Fruit fly (Drosophila melanogaster) whole organism, wandering third instar larva: ENCODE results near the gene Nak.
A peak's percentile ranks its signal among the peaks of the same experiment; 100 is the strongest.

Experiments
- Abd-B ChIP-seq: fragments of >200 bp; optimal IDR thresholded peaks from 2 replicates; lab custom pipeline; 2017; ENCODE audit warnings: missing biosample characterization, missing genetic modification characterization
- CG32264 ChIP-seq: fragments of 200-800 bp; sonication (Bioruptor generic); optimal IDR thresholded peaks from 2 replicates; lab custom pipeline; 2016; ENCODE audit warnings: missing biosample characterization, missing genetic modification characterization
- CG9705 ChIP-seq: fragments of 200-800 bp; sonication (Bioruptor generic); optimal IDR thresholded peaks from 2 replicates; lab custom pipeline; 2018; ENCODE audit warnings: missing biosample characterization, mild to moderate bottlenecking, missing genetic modification characterization
- CrebA ChIP-seq: fragments of 200-800 bp; sonication (Bioruptor generic); optimal IDR thresholded peaks from 2 replicates; lab custom pipeline; 2016; ENCODE audit warnings: missing biosample characterization, mild to moderate bottlenecking, missing genetic modification characterization, borderline replicate concordance
- Dfd ChIP-seq: fragments of >200 bp; optimal IDR thresholded peaks from 2 replicates; lab custom pipeline; 2017; ENCODE audit warnings: missing biosample characterization, missing genetic modification characterization
- Dif ChIP-seq: fragments of 200-275, 200-300 bp; sonication (Bioruptor generic); optimal IDR thresholded peaks from 2 replicates; lab custom pipeline; 2018; ENCODE audit warnings: missing biosample characterization, missing genetic modification characterization; ENCODE audit not compliant: partially characterized antibody
- GATAd ChIP-seq: sonication (Bioruptor generic); optimal IDR thresholded peaks from 2 replicates; lab custom pipeline; 2016; ENCODE audit warnings: missing biosample characterization, missing genetic modification characterization
- HLH106 ChIP-seq: fragments of 200-800 bp; optimal IDR thresholded peaks from 3 replicates; lab custom pipeline; 2019; ENCODE audit warnings: missing biosample characterization, mild to moderate bottlenecking, missing genetic modification characterization, moderate library complexity
- Hnf4 ChIP-seq: fragments of 200-800 bp; sonication (Bioruptor generic); optimal IDR thresholded peaks from 2 replicates; lab custom pipeline; 2016; ENCODE audit warnings: missing biosample characterization, mild to moderate bottlenecking, missing genetic modification characterization
- Hr78 ChIP-seq: fragments of >200 bp; optimal IDR thresholded peaks from 2 replicates; lab custom pipeline; 2017; ENCODE audit warnings: missing biosample characterization, missing genetic modification characterization
- Hr83 ChIP-seq: fragments of 200-300 bp; sonication (Bioruptor generic); optimal IDR thresholded peaks from 2 replicates; lab custom pipeline; 2016; ENCODE audit warnings: missing biosample characterization, mild to moderate bottlenecking, missing genetic modification characterization, moderate library complexity; ENCODE audit not compliant: poor library complexity, severe bottlenecking
- Jra ChIP-seq: sonication (Bioruptor generic); optimal IDR thresholded peaks from 2 replicates; lab custom pipeline; 2016; ENCODE audit warnings: missing biosample characterization, missing genetic modification characterization
- Mio ChIP-seq: sonication (Bioruptor generic); optimal IDR thresholded peaks from 2 replicates; lab custom pipeline; 2016; ENCODE audit warnings: missing biosample characterization, missing genetic modification characterization
- Myc ChIP-seq: fragments of >200 bp; optimal IDR thresholded peaks from 2 replicates; lab custom pipeline; 2017
- N ChIP-seq: fragments of >200 bp; optimal IDR thresholded peaks from 2 replicates; lab custom pipeline; 2018; ENCODE audit warnings: missing biosample characterization, missing external identifiers, missing genetic modification characterization
- OdsH ChIP-seq: fragments of 200-800 bp; sonication (Bioruptor generic); optimal IDR thresholded peaks from 2 replicates; lab custom pipeline; 2016; ENCODE audit warnings: missing biosample characterization, mild to moderate bottlenecking, missing genetic modification characterization
- Rel ChIP-seq, 2 experiments: fragments of 200-800 bp; sonication (Bioruptor generic) in 1 of 2; optimal IDR thresholded peaks; 2 replicates in 1 of 2; 3 replicates in 1 of 2; lab custom pipeline; 2016 to 2019; ENCODE audit warnings: mild to moderate bottlenecking in 2 of 2, missing biosample characterization in 2 of 2, missing genetic modification characterization in 2 of 2, moderate library complexity in 1 of 2
- Sp1 ChIP-seq: fragments of 200-800 bp; sonication (Bioruptor generic); optimal IDR thresholded peaks from 3 replicates; lab custom pipeline; 2019; ENCODE audit warnings: missing biosample characterization, mild to moderate bottlenecking, missing genetic modification characterization, moderate library complexity
- Vsx2 ChIP-seq: fragments of 200-300, 225-300 bp; sonication (Bioruptor generic); optimal IDR thresholded peaks from 2 replicates; lab custom pipeline; 2018; ENCODE audit warnings: missing biosample characterization, missing genetic modification characterization; ENCODE audit not compliant: partially characterized antibody
- br ChIP-seq: fragments of 200-800 bp; sonication (Bioruptor generic); optimal IDR thresholded peaks from 2 replicates; lab custom pipeline; 2016; ENCODE audit warnings: missing biosample characterization, missing genetic modification characterization
- brk ChIP-seq: fragments of 200-800 bp; sonication (Bioruptor generic); optimal IDR thresholded peaks from 2 replicates; lab custom pipeline; 2016; ENCODE audit warnings: missing biosample characterization, mild to moderate bottlenecking, missing genetic modification characterization
- dl ChIP-seq, 2 experiments: fragments of 175-275, 200-275 bp in 1 of 2; fragments of 200-275 bp in 1 of 2; sonication (Bioruptor generic); optimal IDR thresholded peaks; lab custom pipeline; 2018; ENCODE audit warnings: mild to moderate bottlenecking in 2 of 2, missing biosample characterization in 2 of 2, missing genetic modification characterization in 2 of 2, moderate library complexity in 2 of 2; ENCODE audit not compliant: partially characterized antibody in 2 of 2, insufficient read depth in 1 of 2
- dmrt93B ChIP-seq: fragments of 200-800 bp; sonication (Bioruptor generic); optimal IDR thresholded peaks from 2 replicates; lab custom pipeline; 2018; ENCODE audit warnings: missing biosample characterization, mild to moderate bottlenecking, missing genetic modification characterization
- dsf ChIP-seq: sonication (Bioruptor generic); optimal IDR thresholded peaks from 2 replicates; lab custom pipeline; 2016; ENCODE audit warnings: missing biosample characterization, missing genetic modification characterization, borderline replicate concordance
- ey ChIP-seq: fragments of 200-800 bp; sonication (Bioruptor generic); optimal IDR thresholded peaks from 2 replicates; lab custom pipeline; 2016; ENCODE audit warnings: missing biosample characterization, missing genetic modification characterization
- foxo ChIP-seq, 2 experiments: fragments of 200-800 bp; sonication (Bioruptor generic); optimal IDR thresholded peaks; 2 replicates in 1 of 2; 3 replicates in 1 of 2; lab custom pipeline; 2016 to 2017; ENCODE audit warnings: missing biosample characterization in 2 of 2, missing genetic modification characterization in 2 of 2
- fru ChIP-seq: fragments of 200-800 bp; sonication (Bioruptor generic); optimal IDR thresholded peaks from 3 replicates; lab custom pipeline; 2016; ENCODE audit warnings: missing biosample characterization, mild to moderate bottlenecking, missing genetic modification characterization
- h ChIP-seq: fragments of 200-800 bp; sonication (Bioruptor generic); optimal IDR thresholded peaks from 3 replicates; lab custom pipeline; 2016; ENCODE audit warnings: missing biosample characterization, mild to moderate bottlenecking, missing genetic modification characterization
- jim ChIP-seq: fragments of 175-275, 200-325 bp; sonication (Bioruptor generic); optimal IDR thresholded peaks from 2 replicates; lab custom pipeline; 2016; ENCODE audit warnings: missing biosample characterization, mild to moderate bottlenecking, missing genetic modification characterization
- lola ChIP-seq: fragments of >200 bp; optimal IDR thresholded peaks from 2 replicates; lab custom pipeline; 2017; ENCODE audit warnings: missing biosample characterization, missing genetic modification characterization
- pan ChIP-seq: fragments of >200 bp; optimal IDR thresholded peaks from 2 replicates; lab custom pipeline; 2017
- psq ChIP-seq: fragments of 200-800 bp; sonication (Bioruptor generic); optimal IDR thresholded peaks from 3 replicates; lab custom pipeline; 2017; ENCODE audit warnings: missing biosample characterization, mild to moderate bottlenecking, missing genetic modification characterization, moderate library complexity
- rgr ChIP-seq: fragments of 200-800 bp; sonication (Bioruptor generic); optimal IDR thresholded peaks from 3 replicates; lab custom pipeline; 2016; ENCODE audit warnings: missing biosample characterization, mild to moderate bottlenecking, missing genetic modification characterization
- sage ChIP-seq: fragments of 200-800 bp; sonication (Bioruptor generic); optimal IDR thresholded peaks from 2 replicates; lab custom pipeline; 2016; ENCODE audit warnings: missing biosample characterization, mild to moderate bottlenecking, missing genetic modification characterization
- sv ChIP-seq: fragments of 200-800 bp; sonication (Bioruptor generic); optimal IDR thresholded peaks from 3 replicates; lab custom pipeline; 2016; ENCODE audit warnings: missing biosample characterization, missing genetic modification characterization
- tai ChIP-seq: sonication (Bioruptor generic); optimal IDR thresholded peaks from 2 replicates; lab custom pipeline; 2016; ENCODE audit warnings: missing biosample characterization, missing genetic modification characterization
- usp ChIP-seq: fragments of >200 bp; optimal IDR thresholded peaks from 2 replicates; lab custom pipeline; 2017; ENCODE audit warnings: missing biosample characterization, missing genetic modification characterization
- woc ChIP-seq: sonication (Bioruptor generic); optimal IDR thresholded peaks from 2 replicates; lab custom pipeline; 2016; ENCODE audit warnings: missing biosample characterization, mild to moderate bottlenecking, missing genetic modification characterization

Gene Nak

DNA sequence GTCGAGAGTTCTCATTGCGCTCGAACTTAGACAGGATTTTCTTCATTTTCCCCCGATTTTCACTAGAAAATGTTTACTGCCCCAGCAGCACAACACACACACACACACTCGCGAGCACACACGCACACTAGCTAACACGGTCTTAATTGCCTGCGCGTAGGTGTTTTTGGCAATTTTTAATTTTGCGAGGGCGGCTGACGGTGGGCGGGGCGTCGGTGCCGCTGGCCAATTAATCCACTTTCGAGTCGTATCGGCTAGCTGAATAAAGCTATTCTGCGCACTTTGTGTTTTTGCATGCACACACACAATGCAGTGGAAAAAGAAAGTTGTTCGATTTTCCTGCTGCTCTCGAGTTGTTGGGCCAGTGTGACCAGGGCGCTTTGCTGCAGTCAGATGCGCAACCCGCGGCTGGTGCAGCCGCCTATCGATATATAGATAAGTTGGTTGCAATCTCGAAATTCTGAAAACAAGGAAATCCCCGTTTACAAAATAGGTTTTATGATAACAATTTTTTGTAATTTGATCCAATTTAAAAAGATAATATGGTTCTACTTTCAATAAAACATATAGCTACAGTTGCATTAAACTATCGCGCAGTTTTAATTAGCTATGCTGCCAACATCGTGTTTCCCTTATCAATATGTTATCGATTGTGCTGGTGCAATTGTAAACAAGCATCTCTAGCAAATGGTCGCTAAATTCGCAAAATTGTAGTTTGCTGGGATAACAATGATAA, at the start of gene Nak, which contains the start of gene Tango6:
Nak (minus strand) TSS at position 375 of the 736 bp plus-strand sequence.
Tango6 (plus strand) TSS at position 659 of the 736 bp plus-strand sequence.
- TF ChIP-seq Sp1 (GFP tag; lab: Kevin White, UChicago) = peak; percentile 51
- no peak for TF ChIP-seq usp (GFP tag; lab: Kevin White, UChicago)
- TF ChIP-seq Rel (GFP tag; optimal IDR thresholded peaks at IDR 0.05; lab: Kevin White, UChicago) = no peak
- TF ChIP-seq Rel (tag; optimal IDR thresholded peaks at IDR 0.05; lab: Kevin White, UChicago) = peak; percentile 66
- TF ChIP-seq Myc = peak; percentile 78
- TF ChIP-seq Dif (GFP tag; lab: Kevin White, UChicago) = no peak
- peak; percentile 24 for TF ChIP-seq Hr83
- peak; percentile 29 for TF ChIP-seq CG9705
- TF ChIP-seq Hnf4 = peak; percentile 36
- TF ChIP-seq Abd-B (GFP tag; lab: Kevin White, UChicago) = no peak
- TF ChIP-seq Dfd (GFP tag; lab: Kevin White, UChicago) = no peak
- peak; percentile 67 for TF ChIP-seq fru (GFP tag; lab: Kevin White, UChicago)
- TF ChIP-seq dmrt93B (GFP tag; lab: Kevin White, UChicago) = peak; percentile 16
- TF ChIP-seq tai (GFP tag; lab: Kevin White, UChicago) = no peak
- no peak for TF ChIP-seq Mio
- TF ChIP-seq lola (GFP tag; lab: Kevin White, UChicago) = no peak
- peak; percentile 95 for TF ChIP-seq Vsx2 (GFP tag; lab: Kevin White, UChicago)
- TF ChIP-seq jim (GFP tag; lab: Kevin White, UChicago) = no peak
- no peak for TF ChIP-seq brk
- peak; percentile 15 for TF ChIP-seq psq
- peak; percentile 18 for TF ChIP-seq HLH106 (tag; lab: Kevin White, UChicago)
- TF ChIP-seq woc (GFP tag; lab: Kevin White, UChicago) = peak; percentile 86
- no peak for TF ChIP-seq pan (lab: Kevin White, UChicago)
- TF ChIP-seq ey (GFP tag; lab: Kevin White, UChicago) = peak; percentile 11
- TF ChIP-seq foxo (GFP tag; optimal IDR thresholded peaks at IDR 0.05; lab: Kevin White, UChicago) = peak in 1 of 2 experiments; percentile 50
- no peak for TF ChIP-seq CG32264 (GFP tag; lab: Kevin White, UChicago)
- peak; percentile 60 for TF ChIP-seq h (GFP tag; lab: Kevin White, UChicago)
- no peak for TF ChIP-seq sage (GFP tag; lab: Kevin White, UChicago)
- peak; percentile 30 for TF ChIP-seq dsf (GFP tag; lab: Kevin White, UChicago)
- peak; percentile 50 for TF ChIP-seq rgr
- TF ChIP-seq Jra (GFP tag; lab: Kevin White, UChicago) = peak; percentile 70
- peak; percentile 22 for TF ChIP-seq br (GFP tag; lab: Kevin White, UChicago)
- TF ChIP-seq sv (GFP tag; lab: Kevin White, UChicago) = peak; percentile 27
- peak; percentile 58 for TF ChIP-seq GATAd
- TF ChIP-seq Hr78 (GFP tag; lab: Kevin White, UChicago) = no peak
- no peak for TF ChIP-seq N
- peak; percentile 11 for TF ChIP-seq OdsH (GFP tag; lab: Kevin White, UChicago)
- no peak for TF ChIP-seq dl (GFP tag; optimal IDR thresholded peaks at IDR 0.05; lab: Kevin White, UChicago; ENCODE audit: insufficient read depth in 1 of 2, partially characterized antibody in 2 of 2)
- TF ChIP-seq CrebA (GFP tag; lab: Kevin White, UChicago) = no peak

dm6 chr2L:19018266-19018665, 49.7 kb upstream of the Nak start:
- TF ChIP-seq woc (GFP tag; lab: Kevin White, UChicago) (no peak), dmrt93B (GFP tag; lab: Kevin White, UChicago) (no peak), Rel (GFP tag; optimal IDR thresholded peaks at IDR 0.05; lab: Kevin White, UChicago) (no peak), Rel (tag; optimal IDR thresholded peaks at IDR 0.05; lab: Kevin White, UChicago) (no peak), sv (GFP tag; lab: Kevin White, UChicago) (no peak), CrebA (GFP tag; lab: Kevin White, UChicago) (no peak)
